Worm (Caenorhabditis elegans) whole organism, L4 larva: Measurements from ENCODE around the gene hsp-75.

ENCODE experiments used
- Y105C5A.15 ChIP-seq: fragments of 200-800 bp; sonication (Bioruptor generic); IDR thresholded peaks from 2 replicates; pipeline ENCODE4 v1.3.6; 2022; ENCODE audit warnings: missing genetic modification characterization, missing compliant biosample characterization
- ZK337.2 ChIP-seq: fragments of 200-800 bp; sonication (Bioruptor generic); IDR thresholded peaks from 2 replicates; pipeline ENCODE4 v1.3.6; 2022; ENCODE audit warnings: missing genetic modification reagents, missing genetic modification characterization, missing compliant biosample characterization
- aly-2 ChIP-seq: sonication (generic microtip); optimal IDR thresholded peaks from 2 replicates; lab custom pipeline; 2018; ENCODE audit warnings: missing biosample characterization, missing genetic modification characterization
- daf-12 ChIP-seq: fragments of 150-350 bp; optimal IDR thresholded peaks from 2 replicates; lab custom pipeline; 2014; ENCODE audit warnings: missing biosample characterization, missing genetic modification reagents, missing genetic modification characterization
- lin-13 ChIP-seq: fragments of 150-350 bp; optimal IDR thresholded peaks from 2 replicates; lab custom pipeline; 2014; ENCODE audit warnings: missing biosample characterization, missing genetic modification reagents, missing genetic modification characterization
- nhr-237 ChIP-seq: sonication (generic microtip); optimal IDR thresholded peaks from 2 replicates; lab custom pipeline; 2017; ENCODE audit warnings: missing biosample characterization, missing genetic modification characterization
- nhr-41 ChIP-seq: fragments of 200-800 bp; sonication (Bioruptor generic); IDR thresholded peaks from 2 replicates; pipeline ENCODE4 v1.3.6; 2022; ENCODE audit warnings: missing genetic modification reagents, missing genetic modification characterization, missing compliant biosample characterization
- nhr-48 ChIP-seq: sonication (generic microtip); optimal IDR thresholded peaks from 2 replicates; lab custom pipeline; 2016; ENCODE audit warnings: mild to moderate bottlenecking, missing genetic modification characterization, missing compliant biosample characterization
- nhr-6 ChIP-seq: fragments of 150-350 bp; optimal IDR thresholded peaks from 2 replicates; lab custom pipeline; 2014; ENCODE audit warnings: missing biosample characterization, missing genetic modification characterization
- unc-130 ChIP-seq: sonication (generic microtip); optimal IDR thresholded peaks from 2 replicates; lab custom pipeline; 2016; ENCODE audit warnings: missing genetic modification reagents, missing genetic modification characterization, missing compliant biosample characterization

ce11 chrIII:7232782-7233181, 6.3 kb upstream of the hsp-75 start, which contains the start of gene adr-2:
- TF ChIP-seq nhr-41 (GFP tag; lab: Robert Waterston, UW) (no peak), lin-13 (GFP tag; lab: Kevin White, UChicago) (no peak), ZK337.2 (GFP tag; lab: Robert Waterston, UW) (no peak), unc-130 (GFP tag; lab: Kevin White, UChicago) (no peak), nhr-237 (tag; lab: Kevin White, UChicago) (no peak), daf-12 (tag; lab: Kevin White, UChicago) (no peak), nhr-48 (tag; lab: Kevin White, UChicago) (no peak), aly-2 (tag; lab: Kevin White, UChicago) (no peak), Y105C5A.15 (GFP tag; lab: Robert Waterston, UW) (no peak), nhr-6 (tag; lab: Kevin White, UChicago) (no peak)
